Fruit fly (Drosophila melanogaster) whole organism, embryonic: ENCODE data around the gene Gli.
A peak's percentile ranks its signal among the peaks of the same experiment; 100 is the strongest.

ENCODE experiments used
- Abd-B ChIP-seq: fragments of 200-800 bp; sonication (Bioruptor generic); optimal IDR thresholded peaks from 2 replicates; lab custom pipeline; 2018; ENCODE audit warnings: missing biosample characterization, mild to moderate bottlenecking, missing genetic modification characterization, moderate library complexity
- CG10979 ChIP-seq: fragments of 200-800 bp; sonication (Bioruptor generic); optimal IDR thresholded peaks from 2 replicates; lab custom pipeline; 2018; ENCODE audit warnings: missing biosample characterization, mild to moderate bottlenecking, missing genetic modification characterization, moderate library complexity
- CG11247 ChIP-seq: fragments of 200-800 bp; sonication (Bioruptor generic); IDR thresholded peaks from 2 replicates; pipeline ENCODE4 v1.3.6; 2022; ENCODE audit warnings: missing biosample characterization, missing genetic modification characterization
- CG14050 ChIP-seq: fragments of 200-800 bp; sonication (Bioruptor generic); IDR thresholded peaks from 3 replicates; pipeline ENCODE4 v1.3.6; 2022; ENCODE audit warnings: missing biosample characterization, missing genetic modification characterization
- CG15073 ChIP-seq: fragments of 200-800 bp; sonication (Bioruptor generic); optimal IDR thresholded peaks from 2 replicates; lab custom pipeline; 2016; ENCODE audit warnings: missing biosample characterization, missing genetic modification characterization
- CG15601 ChIP-seq: fragments of 200-800 bp; sonication (Bioruptor generic); optimal IDR thresholded peaks from 3 replicates; lab custom pipeline; 2019; ENCODE audit warnings: missing biosample characterization, mild to moderate bottlenecking, missing genetic modification characterization, moderate library complexity
- CG17802 ChIP-seq: fragments of 200-800 bp; sonication (Bioruptor generic); optimal IDR thresholded peaks from 2 replicates; lab custom pipeline; 2018; ENCODE audit warnings: missing biosample characterization, mild to moderate bottlenecking, missing genetic modification characterization, moderate library complexity
- CG17829 ChIP-seq: fragments of 200-800 bp; optimal IDR thresholded peaks from 2 replicates; lab custom pipeline; 2019; ENCODE audit warnings: missing biosample characterization, mild to moderate bottlenecking, missing genetic modification characterization, moderate library complexity
- CG18011 ChIP-seq: fragments of 200-800 bp; sonication (Bioruptor generic); optimal IDR thresholded peaks from 2 replicates; lab custom pipeline; 2017; ENCODE audit warnings: missing biosample characterization, missing genetic modification characterization, mild to moderate bottlenecking, moderate library complexity, missing genotype
- CG2202 ChIP-seq: fragments of 200-800 bp; sonication (Bioruptor generic); optimal IDR thresholded peaks from 2 replicates; lab custom pipeline; 2018; ENCODE audit warnings: missing biosample characterization, mild to moderate bottlenecking, missing genetic modification characterization
- CG2875 ChIP-seq: fragments of 200-800 bp; sonication (Bioruptor generic); optimal IDR thresholded peaks from 2 replicates; lab custom pipeline; 2017; ENCODE audit warnings: missing biosample characterization, mild to moderate bottlenecking, missing genetic modification characterization, missing genetic modification reagents
- CG3163 ChIP-seq: fragments of 200-800 bp; sonication (Bioruptor generic); optimal IDR thresholded peaks from 3 replicates; lab custom pipeline; 2016; ENCODE audit warnings: missing biosample characterization, missing genetic modification characterization
- CG32767 ChIP-seq: fragments of 200-800 bp; sonication (Bioruptor generic); IDR thresholded peaks from 2 replicates; pipeline ENCODE4 v1.3.6; 2022; ENCODE audit warnings: missing biosample characterization, missing genetic modification characterization
- CG43689 ChIP-seq: fragments of 200-800 bp; sonication (Bioruptor generic); IDR thresholded peaks from 2 replicates; pipeline ENCODE4 v1.3.6; 2022; ENCODE audit warnings: missing biosample characterization, missing genetic modification characterization
- CG4730 ChIP-seq: fragments of 200-800 bp; sonication (Bioruptor generic); IDR thresholded peaks from 2 replicates; pipeline ENCODE4 v1.3.6; 2022; ENCODE audit warnings: missing biosample characterization, missing genetic modification characterization
- CG5245 ChIP-seq: fragments of 200-800 bp; sonication (Bioruptor generic); optimal IDR thresholded peaks from 3 replicates; lab custom pipeline; 2016; ENCODE audit warnings: missing biosample characterization, missing genetic modification characterization
- CG6813 ChIP-seq: fragments of 200-800 bp; sonication (Bioruptor generic); optimal IDR thresholded peaks from 2 replicates; lab custom pipeline; 2017; ENCODE audit warnings: missing biosample characterization, missing genetic modification characterization, mild to moderate bottlenecking, moderate library complexity, missing genetic modification reagents
- CG7271 ChIP-seq: fragments of 200-800 bp; sonication (Bioruptor generic); optimal IDR thresholded peaks from 2 replicates; lab custom pipeline; 2018; ENCODE audit warnings: missing biosample characterization, mild to moderate bottlenecking, missing genetic modification characterization, moderate library complexity
- CG7928 ChIP-seq: fragments of 200-800 bp; sonication (Bioruptor generic); optimal IDR thresholded peaks from 2 replicates; lab custom pipeline; 2017; ENCODE audit warnings: missing biosample characterization, mild to moderate bottlenecking, missing genetic modification characterization
- Deaf1 ChIP-seq: fragments of 200-800 bp; optimal IDR thresholded peaks from 3 replicates; lab custom pipeline; 2019; ENCODE audit warnings: missing biosample characterization, mild to moderate bottlenecking, missing genetic modification characterization, moderate library complexity
- Dp ChIP-seq: fragments of 200-800 bp; sonication (Bioruptor generic); optimal IDR thresholded peaks from 2 replicates; lab custom pipeline; 2018; ENCODE audit warnings: missing biosample characterization, mild to moderate bottlenecking, missing genetic modification characterization, moderate library complexity
- H2.0 ChIP-seq: fragments of 200-800 bp; sonication (Bioruptor generic); IDR thresholded peaks from 2 replicates; pipeline ENCODE4 v1.3.6; 2022; ENCODE audit warnings: missing biosample characterization, missing genetic modification characterization
- HLH3B ChIP-seq: fragments of 200-800 bp; sonication (Bioruptor generic); IDR thresholded peaks from 2 replicates; pipeline ENCODE4 v1.3.6; 2022; ENCODE audit warnings: missing biosample characterization, missing genetic modification characterization
- Hmr ChIP-seq: fragments of 200-800 bp; sonication (Bioruptor generic); optimal IDR thresholded peaks from 3 replicates; lab custom pipeline; 2017; ENCODE audit warnings: mild to moderate bottlenecking, missing biosample characterization, missing genetic modification reagents, missing genetic modification characterization
- Hr51 ChIP-seq, 2 experiments: fragments of 200-800 bp; sonication (Bioruptor generic); optimal IDR thresholded peaks; 2 replicates in 1 of 2; 3 replicates in 1 of 2; lab custom pipeline; 2016 to 2018; ENCODE audit warnings: missing biosample characterization in 2 of 2, missing genetic modification characterization in 2 of 2, mild to moderate bottlenecking in 1 of 2, moderate library complexity in 1 of 2
- Kr ChIP-seq: fragments of 200-800 bp; sonication (Bioruptor generic); optimal IDR thresholded peaks from 2 replicates; lab custom pipeline; 2017; ENCODE audit warnings: missing biosample characterization, mild to moderate bottlenecking, missing genetic modification characterization
- MBD-R2 ChIP-seq: fragments of 200-800 bp; sonication (Bioruptor generic); IDR thresholded peaks from 2 replicates; pipeline ENCODE4 v1.3.6; 2022; ENCODE audit warnings: missing biosample characterization, missing genetic modification characterization
- MESR4 ChIP-seq: fragments of 200-800 bp; sonication (Bioruptor generic); optimal IDR thresholded peaks from 2 replicates; lab custom pipeline; 2018; ENCODE audit warnings: missing biosample characterization, mild to moderate bottlenecking, missing genetic modification characterization, moderate library complexity
- Myb ChIP-seq: fragments of 200-800 bp; sonication (Bioruptor generic); optimal IDR thresholded peaks from 2 replicates; lab custom pipeline; 2016; ENCODE audit warnings: missing biosample characterization, missing genetic modification characterization
- NfI ChIP-seq: fragments of 200-800 bp; sonication (Bioruptor generic); optimal IDR thresholded peaks from 3 replicates; lab custom pipeline; 2018; ENCODE audit warnings: missing biosample characterization, mild to moderate bottlenecking, missing genetic modification characterization, moderate library complexity
- Oli ChIP-seq: fragments of 200-800 bp; sonication (Bioruptor generic); optimal IDR thresholded peaks from 2 replicates; lab custom pipeline; 2018; ENCODE audit warnings: missing biosample characterization, mild to moderate bottlenecking, missing genetic modification characterization, moderate library complexity
- ase ChIP-seq: fragments of 200-800 bp; sonication (Bioruptor generic); IDR thresholded peaks from 3 replicates; pipeline ENCODE4 v1.3.6; 2022; ENCODE audit warnings: missing biosample characterization, missing genetic modification characterization
- bcd ChIP-seq: fragments of 200-800 bp; sonication (Bioruptor generic); optimal IDR thresholded peaks from 2 replicates; lab custom pipeline; 2017; ENCODE audit warnings: missing biosample characterization, mild to moderate bottlenecking, missing genetic modification characterization
- dimm ChIP-seq: fragments of 200-800 bp; sonication (Bioruptor generic); IDR thresholded peaks from 2 replicates; pipeline ENCODE4 v1.3.6; 2022; ENCODE audit warnings: missing biosample characterization, missing genetic modification characterization
- ems ChIP-seq: fragments of 200-800 bp; sonication (Bioruptor generic); optimal IDR thresholded peaks from 3 replicates; lab custom pipeline; 2016; ENCODE audit warnings: missing biosample characterization, missing genetic modification characterization
- eyg ChIP-seq: fragments of 200-800 bp; sonication (Bioruptor generic); optimal IDR thresholded peaks from 3 replicates; lab custom pipeline; 2016; ENCODE audit warnings: missing biosample characterization, missing genetic modification characterization
- fd3F ChIP-seq: fragments of 200-800 bp; sonication (Bioruptor generic); optimal IDR thresholded peaks from 2 replicates; lab custom pipeline; 2018; ENCODE audit warnings: missing biosample characterization, mild to moderate bottlenecking, missing genetic modification characterization, moderate library complexity
- gsb-n ChIP-seq: fragments of 200-800 bp; sonication (Bioruptor generic); optimal IDR thresholded peaks from 3 replicates; lab custom pipeline; 2018; ENCODE audit warnings: missing biosample characterization, mild to moderate bottlenecking, missing genetic modification characterization
- h ChIP-seq: fragments of >200 bp; optimal IDR thresholded peaks from 2 replicates; lab custom pipeline; 2017
- ind ChIP-seq: fragments of 200-800 bp; sonication (Bioruptor generic); optimal IDR thresholded peaks from 3 replicates; lab custom pipeline; 2016; ENCODE audit warnings: missing biosample characterization, missing genetic modification characterization
- klu ChIP-seq: fragments of 200-800 bp; sonication (Bioruptor generic); IDR thresholded peaks from 2 replicates; pipeline ENCODE4 v1.3.6; 2022; ENCODE audit warnings: missing biosample characterization, missing genetic modification characterization
- lmd ChIP-seq: fragments of 200-800 bp; sonication (Bioruptor generic); IDR thresholded peaks from 2 replicates; pipeline ENCODE4 v1.3.6; 2022; ENCODE audit warnings: missing biosample characterization, missing genetic modification characterization
- lola ChIP-seq, 3 experiments: fragments of >200 bp in 2 of 3; fragments of 200-800 bp in 1 of 3; sonication (Bioruptor generic) in 1 of 3; optimal IDR thresholded peaks; 2 replicates each; lab custom pipeline; 2017 to 2019; ENCODE audit warnings: missing biosample characterization in 3 of 3, missing genetic modification characterization in 3 of 3, mild to moderate bottlenecking in 1 of 3, moderate library complexity in 1 of 3
- p53 ChIP-seq: fragments of 200-800 bp; sonication (Bioruptor generic); optimal IDR thresholded peaks from 2 replicates; lab custom pipeline; 2016; ENCODE audit warnings: missing biosample characterization, missing genetic modification characterization
- prd ChIP-seq, 3 experiments: fragments of >200 bp in 2 of 3; fragments of 200-800 bp in 1 of 3; sonication (Bioruptor generic) in 1 of 3; optimal IDR thresholded peaks in 2 of 3; IDR thresholded peaks in 1 of 3; 2 replicates in 2 of 3; 3 replicates in 1 of 3; pipeline versions ENCODE4 v1.3.6 to Lab custom; 2017 to 2022; ENCODE audit warnings: missing biosample characterization in 1 of 3, missing genetic modification characterization in 1 of 3
- vfl ChIP-seq: fragments of 200-800 bp; sonication (Bioruptor generic); optimal IDR thresholded peaks from 2 replicates; lab custom pipeline; 2016; ENCODE audit warnings: missing biosample characterization, missing genetic modification characterization
- zf30C ChIP-seq: fragments of 200-800 bp; sonication (Bioruptor generic); optimal IDR thresholded peaks from 3 replicates; lab custom pipeline; 2018; ENCODE audit warnings: missing biosample characterization, mild to moderate bottlenecking, missing genetic modification characterization

The Gli gene

dm6 chr2L:15761409-15762407, 850 bp downstream of the Gli start (continued):
- TF ChIP-seq CG14050 (GFP tag; lab: Robert Waterston, UW): peak; percentile 72
- TF ChIP-seq Dp (GFP tag; lab: Kevin White, UChicago): no peak
- TF ChIP-seq Hr51 (GFP tag; optimal IDR thresholded peaks at IDR 0.05; lab: Kevin White, UChicago): peak in 1 of 2 experiments; percentile 82
- peak; percentile 76 for TF ChIP-seq CG10979 (tag; lab: Kevin White, UChicago)
- no peak for TF ChIP-seq klu
- TF ChIP-seq CG32767 (GFP tag; lab: Robert Waterston, UW): peak; percentile 86
- TF ChIP-seq H2.0 (GFP tag; lab: Robert Waterston, UW): peak; percentile 72
- TF ChIP-seq CG7271: peak; percentile 1
- TF ChIP-seq Deaf1: no peak
- peak; percentile 81 for TF ChIP-seq CG17829 (tag; lab: Kevin White, UChicago)
- no peak for TF ChIP-seq Kr
- TF ChIP-seq Abd-B: peak; percentile 55
- peak; percentile 91 for TF ChIP-seq zf30C (GFP tag; lab: Kevin White, UChicago)
- no peak for TF ChIP-seq MESR4 (GFP tag; lab: Kevin White, UChicago)
- peak; percentile 44; the same call in 1 of the 2 replicates for TF ChIP-seq CG43689 (GFP tag; lab: Robert Waterston, UW)
- TF ChIP-seq CG6813: peak; percentile 23
- no peak for TF ChIP-seq p53 (GFP tag; lab: Kevin White, UChicago)
- TF ChIP-seq CG3163 (GFP tag; lab: Kevin White, UChicago): no peak
- TF ChIP-seq h (lab: Kevin White, UChicago): no peak
- peak; percentile 43 for TF ChIP-seq fd3F (GFP tag; lab: Kevin White, UChicago)
- TF ChIP-seq gsb-n (tag; lab: Kevin White, UChicago): peak; percentile 68
- TF ChIP-seq NfI: peak; percentile 44
- peak; percentile 79 for TF ChIP-seq Oli (tag; lab: Kevin White, UChicago)
- TF ChIP-seq CG11247 (GFP tag; lab: Robert Waterston, UW): peak; percentile 55; the same call in 1 of the 2 replicates
- no peak for TF ChIP-seq CG18011 (GFP tag; lab: Kevin White, UChicago)
- TF ChIP-seq ind (GFP tag; lab: Kevin White, UChicago): peak; percentile 63
- no peak for TF ChIP-seq dimm (GFP tag; lab: Robert Waterston, UW)
- peak; percentile 71 for TF ChIP-seq bcd (GFP tag; lab: Kevin White, UChicago)
- peak; percentile 44 for TF ChIP-seq ems (GFP tag; lab: Kevin White, UChicago)
- TF ChIP-seq CG5245 (GFP tag; lab: Kevin White, UChicago): peak; percentile 58
- peak; percentile 9 for TF ChIP-seq CG15073 (GFP tag; lab: Kevin White, UChicago)
- TF ChIP-seq CG15601 (tag; lab: Kevin White, UChicago): peak; percentile 66
- no peak for TF ChIP-seq Myb (GFP tag; lab: Kevin White, UChicago)
- TF ChIP-seq CG4730: peak; percentile 74
- TF ChIP-seq CG2202: peak; percentile 25
- peak; percentile 66 for TF ChIP-seq CG2875 (GFP tag; lab: Kevin White, UChicago)
- TF ChIP-seq lola (GFP tag; optimal IDR thresholded peaks at IDR 0.05; lab: Kevin White, UChicago): peak in 1 of 3 experiments; percentile 82
- TF ChIP-seq ase (GFP tag; lab: Robert Waterston, UW): peak; percentile 70
- peak; percentile 5 for TF ChIP-seq eyg (GFP tag; lab: Kevin White, UChicago)
- no peak for TF ChIP-seq CG7928 (GFP tag; lab: Kevin White, UChicago)
- peak; percentile 53 for TF ChIP-seq Hmr (GFP tag; lab: Kevin White, UChicago)
- peak; percentile 13 for TF ChIP-seq CG17802 (tag; lab: Kevin White, UChicago)
- TF ChIP-seq MBD-R2 (GFP tag; lab: Robert Waterston, UW): no peak
- TF ChIP-seq lmd: peak; percentile 78
- TF ChIP-seq HLH3B: peak; percentile 82
- no peak for TF ChIP-seq prd (optimal IDR thresholded peaks at IDR 0.05; lab: Kevin White, UChicago)
- TF ChIP-seq prd (GFP tag; IDR thresholded peaks at IDR 0.05; lab: Robert Waterston, UW): peak; percentile 85
- TF ChIP-seq vfl (GFP tag; lab: Kevin White, UChicago): peak; percentile 1
